Fruit fly (Drosophila melanogaster): Measurements from ENCODE around the gene CG5846.

- TF ChIP-seq insv (optimal IDR thresholded peaks at IDR 0.05) (no peak), Sin3A (optimal IDR thresholded peaks at IDR 0.05) (no peak), psq (optimal IDR thresholded peaks at IDR 0.05) (no peak), Myc (optimal IDR thresholded peaks at IDR 0.05) (no peak), h (optimal IDR thresholded peaks at IDR 0.05) (no peak)
These were observed 3.7 kb upstream of the CG5846 start for dm6 chr2L:9960758-9961157.

All from Kc167 (cell line).